Worm (Caenorhabditis elegans): ENCODE results near the gene F58G11.4.

Gene F58G11.4

ce11 chrV:13660660-13661325 is 11.6 kb upstream of the F58G11.4 start, which contains the start of gene letm-1 (continued):
- TF ChIP-seq lin-13 (GFP tag; optimal IDR thresholded peaks at IDR 0.05) (no peak), aha-1 (tag; optimal IDR thresholded peaks at IDR 0.05) (no peak), snu-23 (GFP tag; optimal IDR thresholded peaks at IDR 0.05) (peak; percentile 39), mdl-1 (tag; optimal IDR thresholded peaks at IDR 0.05) (peak in 1 of 2 experiments; percentile 48), blmp-1 (tag; optimal IDR thresholded peaks at IDR 0.05) (peak; percentile 17), nhr-19 (GFP tag; conservative IDR thresholded peaks at IDR 0.05) (peak; percentile 46), lsy-2 (tag; optimal IDR thresholded peaks at IDR 0.05) (peak in 1 of 2 experiments; percentile 12), irx-1 (tag; optimal IDR thresholded peaks at IDR 0.05) (no peak), fkh-10 (GFP tag; optimal IDR thresholded peaks at IDR 0.05) (no peak), egl-27 (tag; optimal IDR thresholded peaks at IDR 0.05) (no peak), alr-1 (tag; optimal IDR thresholded peaks at IDR 0.05; ENCODE audit: borderline replicate concordance) (no peak), fos-1 (tag; optimal IDR thresholded peaks at IDR 0.05) (no peak), zip-4 (GFP tag; optimal IDR thresholded peaks at IDR 0.05) (peak; percentile 40), lin-39 (tag; optimal IDR thresholded peaks at IDR 0.05) (no peak), elt-2 (tag; optimal IDR thresholded peaks at IDR 0.05) (peak; percentile 2), zag-1 (tag; optimal IDR thresholded peaks at IDR 0.05) (no peak), efl-3 (GFP tag; optimal IDR thresholded peaks at IDR 0.05) (no peak), ceh-90 (tag; optimal IDR thresholded peaks at IDR 0.05) (no peak), C34B4.2 (tag; optimal IDR thresholded peaks at IDR 0.05) (no peak), elt-3 (tag; optimal IDR thresholded peaks at IDR 0.05) (peak in 1 of 6 experiments; percentile 12), mep-1 (tag; optimal IDR thresholded peaks at IDR 0.05) (no peak), lin-15B (tag; optimal IDR thresholded peaks at IDR 0.05) (no peak), hpl-2 (GFP tag; optimal IDR thresholded peaks at IDR 0.05) (no peak), nhr-20 (tag; optimal IDR thresholded peaks at IDR 0.05) (peak; percentile 52), ets-5 (GFP tag; IDR thresholded peaks at IDR 0.05) (no peak), isw-1 (GFP tag; IDR thresholded peaks at IDR 0.05) (no peak), fkh-4 (tag; optimal IDR thresholded peaks at IDR 0.05; ENCODE audit: borderline replicate concordance) (no peak), nhr-77 (tag; optimal IDR thresholded peaks at IDR 0.05) (no peak), hlh-4 (tag; optimal IDR thresholded peaks at IDR 0.05) (no peak), fkh-8 (tag; optimal IDR thresholded peaks at IDR 0.05) (no peak), dpl-1 (GFP tag; optimal IDR thresholded peaks at IDR 0.05) (peak in 2 of 3 experiments; percentile 9 to 38), swsn-7 (tag; optimal IDR thresholded peaks at IDR 0.05) (no peak), ceh-88 (GFP tag; IDR thresholded peaks at IDR 0.05) (no peak), hlh-17 (GFP tag; optimal IDR thresholded peaks at IDR 0.05; ENCODE audit: borderline replicate concordance) (no peak), nhr-85 (tag) (peak; percentile 76), pqm-1 (tag; optimal IDR thresholded peaks at IDR 0.05) (no peak), C16A3.4 (tag; optimal IDR thresholded peaks at IDR 0.05) (peak; percentile 48), nhr-28 (tag; optimal IDR thresholded peaks at IDR 0.05) (no peak)

- TF ChIP-seq nhr-11 (tag; optimal IDR thresholded peaks at IDR 0.05): no peak
- peak; percentile 54 to 65 for TF ChIP-seq efl-1 (optimal IDR thresholded peaks at IDR 0.05)
- TF ChIP-seq efl-1 (GFP tag; optimal IDR thresholded peaks at IDR 0.05 in 1 of 2): peak; percentile 61 to 96
- no peak for TF ChIP-seq ceh-88 (GFP tag; IDR thresholded peaks at IDR 0.05)
- TF ChIP-seq nhr-71 (tag; optimal IDR thresholded peaks at IDR 0.05): peak; percentile 48
- no peak for TF ChIP-seq alr-1 (tag; optimal IDR thresholded peaks at IDR 0.05; ENCODE audit: borderline replicate concordance)
- TF ChIP-seq lsy-2 (tag; optimal IDR thresholded peaks at IDR 0.05): peak in 1 of 2 experiments; percentile 25
- no peak for TF ChIP-seq ztf-4 (tag; optimal IDR thresholded peaks at IDR 0.05)
- peak; percentile 3 for TF ChIP-seq swsn-7 (tag; optimal IDR thresholded peaks at IDR 0.05)
- no peak for TF ChIP-seq nhr-12 (tag; optimal IDR thresholded peaks at IDR 0.05)
- TF ChIP-seq mdl-1 (tag; optimal IDR thresholded peaks at IDR 0.05): peak in 1 of 2 experiments; percentile 33
- peak; percentile 36 for TF ChIP-seq nhr-90 (tag; optimal IDR thresholded peaks at IDR 0.05; ENCODE audit: poor library complexity)
- TF ChIP-seq fkh-8 (tag; optimal IDR thresholded peaks at IDR 0.05): peak; percentile 34
- no peak for TF ChIP-seq C34B4.2 (tag; optimal IDR thresholded peaks at IDR 0.05)
- TF ChIP-seq snu-23 (GFP tag; optimal IDR thresholded peaks at IDR 0.05): peak; percentile 24
- TF ChIP-seq tbx-2 (tag; optimal IDR thresholded peaks at IDR 0.05): peak; percentile 7
- no peak for TF ChIP-seq nhr-77 (tag; optimal IDR thresholded peaks at IDR 0.05)
- TF ChIP-seq ets-5 (GFP tag; IDR thresholded peaks at IDR 0.05): no peak
- TF ChIP-seq jun-1 (tag; optimal IDR thresholded peaks at IDR 0.05): peak; percentile 10
- peak; percentile 19 for TF ChIP-seq pax-3 (tag; optimal IDR thresholded peaks at IDR 0.05)
- TF ChIP-seq ama-1 (optimal IDR thresholded peaks at IDR 0.05): peak; percentile 45
- TF ChIP-seq nhr-20 (tag; optimal IDR thresholded peaks at IDR 0.05): no peak
- peak; percentile 43 for TF ChIP-seq nhr-47 (tag; optimal IDR thresholded peaks at IDR 0.05)
- TF ChIP-seq rnt-1 (tag; optimal IDR thresholded peaks at IDR 0.05): peak; percentile 26
These were observed 8.0 kb upstream of the F58G11.4 start for ce11 chrV:13664340-13664916.
